Worm (Caenorhabditis elegans) whole organism, L4 larva: ENCODE measurements around the gene T23C6.4.

Experiments used
- D1046.2 ChIP-seq: fragments of 200-800 bp; sonication (Bioruptor generic); IDR thresholded peaks from 2 replicates; pipeline ENCODE4 v1.3.6; 2022; ENCODE audit warnings: missing genetic modification characterization, missing compliant biosample characterization
- F10B5.3 ChIP-seq: sonication (generic microtip); optimal IDR thresholded peaks from 2 replicates; lab custom pipeline; 2016; ENCODE audit warnings: mild to moderate bottlenecking, missing genetic modification characterization, missing compliant biosample characterization
- F37D6.2 ChIP-seq: sonication (generic microtip); optimal IDR thresholded peaks from 2 replicates; lab custom pipeline; 2016; ENCODE audit warnings: mild to moderate bottlenecking, missing genetic modification characterization, missing compliant biosample characterization
- F49E8.2 ChIP-seq: sonication (generic microtip); optimal IDR thresholded peaks from 2 replicates; lab custom pipeline; 2016; ENCODE audit warnings: missing compliant biosample characterization, mild to moderate bottlenecking, missing genetic modification characterization, borderline replicate concordance
- ZK337.2 ChIP-seq: fragments of 200-800 bp; sonication (Bioruptor generic); IDR thresholded peaks from 2 replicates; pipeline ENCODE4 v1.3.6; 2022; ENCODE audit warnings: missing genetic modification reagents, missing genetic modification characterization, missing compliant biosample characterization
- ZK546.5 ChIP-seq, 2 experiments: sonication (generic microtip); optimal IDR thresholded peaks; 2 replicates each; lab custom pipeline; 2017; ENCODE audit warnings: missing biosample characterization in 2 of 2, missing genetic modification characterization in 2 of 2
- aha-1 ChIP-seq: fragments of 150-350 bp; peaks from one replicate; lab custom pipeline; 2014; ENCODE audit warnings: missing biosample characterization, missing genetic modification characterization
- ama-1 ChIP-seq: fragments of 150-350 bp; optimal IDR thresholded peaks from 2 replicates; lab custom pipeline; 2014; ENCODE audit warnings: inconsistent platforms, mixed read lengths
- arid-1 ChIP-seq: fragments of 200-800 bp; sonication (Bioruptor generic); conservative IDR thresholded peaks from 2 replicates; pipeline ENCODE4 v1.3.6; 2022; ENCODE audit warnings: missing genetic modification reagents, missing genetic modification characterization, missing compliant biosample characterization
- ceh-20 ChIP-seq: fragments of 200-800 bp; sonication (Bioruptor generic); IDR thresholded peaks from 2 replicates; pipeline ENCODE4 v1.3.6; 2022; ENCODE audit warnings: missing genetic modification reagents, missing genetic modification characterization, missing compliant biosample characterization
- daf-16 ChIP-seq, 3 experiments: sonication (generic microtip); optimal IDR thresholded peaks; 2 replicates each; lab custom pipeline; 2016 to 2017; ENCODE audit warnings: missing genetic modification characterization in 3 of 3, missing genetic modification reagents in 3 of 3, mild to moderate bottlenecking in 2 of 3, missing compliant biosample characterization in 2 of 3, missing biosample characterization in 1 of 3, moderate library complexity in 1 of 3
- daf-8 ChIP-seq: fragments of 200-800 bp; sonication (Bioruptor generic); IDR thresholded peaks from 2 replicates; pipeline ENCODE4 v1.3.6; 2022; ENCODE audit warnings: missing genetic modification characterization, missing compliant biosample characterization
- dmd-8 ChIP-seq: fragments of 200-800 bp; sonication (Bioruptor generic); IDR thresholded peaks from 2 replicates; pipeline ENCODE4 v1.3.6; 2022; ENCODE audit warnings: missing genetic modification characterization, missing compliant biosample characterization
- dve-1 ChIP-seq: sonication (generic microtip); optimal IDR thresholded peaks from 2 replicates; lab custom pipeline; 2017; ENCODE audit warnings: antibody characterized with exemption, mild to moderate bottlenecking, missing genetic modification characterization, missing compliant biosample characterization; ENCODE audit not compliant: insufficient read depth
- egl-27 ChIP-seq: sonication (generic microtip); optimal IDR thresholded peaks from 3 replicates; lab custom pipeline; 2017; ENCODE audit warnings: missing biosample characterization, missing genetic modification reagents, missing genetic modification characterization
- egl-43 ChIP-seq: fragments of 200-800 bp; sonication (Bioruptor generic); IDR thresholded peaks from 2 replicates; pipeline ENCODE4 v1.3.6; 2022; ENCODE audit warnings: missing genetic modification reagents, missing genetic modification characterization, missing compliant biosample characterization
- gei-8 ChIP-seq: fragments of 200-800 bp; sonication (Bioruptor generic); optimal IDR thresholded peaks from 2 replicates; lab custom pipeline; 2018; ENCODE audit warnings: mild to moderate bottlenecking, missing genetic modification characterization, missing compliant biosample characterization
- hlh-30 ChIP-seq: sonication (generic microtip); optimal IDR thresholded peaks from 2 replicates; lab custom pipeline; 2017; ENCODE audit warnings: antibody characterized with exemption, mild to moderate bottlenecking, missing genetic modification characterization, missing compliant biosample characterization; ENCODE audit not compliant: insufficient read depth
- hmg-1.1 ChIP-seq: fragments of 200-800 bp; sonication (Bioruptor generic); IDR thresholded peaks from 2 replicates; pipeline ENCODE4 v1.3.6; 2022; ENCODE audit warnings: missing genetic modification reagents, missing genetic modification characterization, missing compliant biosample characterization
- jun-1 ChIP-seq: fragments of 150-350 bp; optimal IDR thresholded peaks from 2 replicates; lab custom pipeline; 2014; ENCODE audit warnings: missing biosample characterization, missing genetic modification reagents, missing genetic modification characterization
- lir-3 ChIP-seq: sonication (generic microtip); optimal IDR thresholded peaks from 2 replicates; lab custom pipeline; 2016; ENCODE audit warnings: mild to moderate bottlenecking, missing genetic modification characterization, missing compliant biosample characterization
- lsy-2 ChIP-seq, 2 experiments: fragments of 150-350 bp in 1 of 2; sonication (generic microtip) in 1 of 2; optimal IDR thresholded peaks; 2 replicates each; lab custom pipeline; 2014 to 2017; ENCODE audit warnings: missing biosample characterization in 2 of 2, missing genetic modification characterization in 2 of 2
- madf-9 ChIP-seq: fragments of 200-800 bp; sonication (Bioruptor generic); conservative IDR thresholded peaks from 2 replicates; pipeline ENCODE4 v1.3.6; 2022; ENCODE audit warnings: missing genetic modification reagents, missing genetic modification characterization, missing compliant biosample characterization
- mdl-1 ChIP-seq, 2 experiments: fragments of 150-350 bp in 1 of 2; sonication (generic microtip) in 1 of 2; optimal IDR thresholded peaks; 2 replicates each; lab custom pipeline; 2014 to 2017; ENCODE audit warnings: missing biosample characterization in 2 of 2, missing genetic modification characterization in 2 of 2
- mep-1 ChIP-seq: fragments of 150-350 bp; sonication (generic microtip); optimal IDR thresholded peaks from 3 replicates; lab custom pipeline; 2014; ENCODE audit warnings: missing biosample characterization, missing genetic modification characterization
- nhr-10 ChIP-seq: fragments of 150-350 bp; optimal IDR thresholded peaks from 2 replicates; lab custom pipeline; 2014; ENCODE audit warnings: missing biosample characterization, missing genetic modification characterization
- nhr-102 ChIP-seq: sonication (generic microtip); optimal IDR thresholded peaks from 2 replicates; lab custom pipeline; 2016; ENCODE audit warnings: mild to moderate bottlenecking, missing genetic modification characterization, moderate library complexity, missing compliant biosample characterization
- nhr-11 ChIP-seq: fragments of 150-350 bp; optimal IDR thresholded peaks from 2 replicates; lab custom pipeline; 2014; ENCODE audit warnings: missing biosample characterization, missing genetic modification characterization
- nhr-28 ChIP-seq: fragments of 150-350 bp; optimal IDR thresholded peaks from 2 replicates; lab custom pipeline; 2014; ENCODE audit warnings: missing biosample characterization, missing genetic modification characterization
- nhr-41 ChIP-seq: fragments of 200-800 bp; sonication (Bioruptor generic); IDR thresholded peaks from 2 replicates; pipeline ENCODE4 v1.3.6; 2022; ENCODE audit warnings: missing genetic modification reagents, missing genetic modification characterization, missing compliant biosample characterization
- nhr-48 ChIP-seq: sonication (generic microtip); optimal IDR thresholded peaks from 2 replicates; lab custom pipeline; 2016; ENCODE audit warnings: mild to moderate bottlenecking, missing genetic modification characterization, missing compliant biosample characterization
- nhr-6 ChIP-seq: fragments of 150-350 bp; optimal IDR thresholded peaks from 2 replicates; lab custom pipeline; 2014; ENCODE audit warnings: missing biosample characterization, missing genetic modification characterization
- nhr-77 ChIP-seq: fragments of 150-350 bp; optimal IDR thresholded peaks from 2 replicates; lab custom pipeline; 2014; ENCODE audit warnings: missing biosample characterization, missing genetic modification characterization
- php-3 ChIP-seq: fragments of 200-800 bp; sonication (Bioruptor generic); IDR thresholded peaks from 2 replicates; pipeline ENCODE4 v1.3.6; 2022; ENCODE audit warnings: missing genetic modification reagents, missing genetic modification characterization, missing compliant biosample characterization
- pqm-1 ChIP-seq: sonication (generic microtip); optimal IDR thresholded peaks from 2 replicates; lab custom pipeline; 2017; ENCODE audit warnings: missing biosample characterization, missing genetic modification characterization
- rbr-2 ChIP-seq: sonication (generic microtip); optimal IDR thresholded peaks from 2 replicates; lab custom pipeline; 2016; ENCODE audit warnings: missing genotype, missing genetic modification characterization, missing compliant biosample characterization
- saeg-2 ChIP-seq: fragments of 200-800 bp; sonication (Bioruptor generic); IDR thresholded peaks from 2 replicates; pipeline ENCODE4 v1.3.6; 2022; ENCODE audit warnings: missing genetic modification reagents, missing genetic modification characterization, missing compliant biosample characterization
- sdz-12 ChIP-seq: fragments of 200-800 bp; sonication (Bioruptor generic); optimal IDR thresholded peaks from 2 replicates; lab custom pipeline; 2018; ENCODE audit warnings: mild to moderate bottlenecking, missing genetic modification characterization, missing compliant biosample characterization
- snpc-1.2 ChIP-seq: fragments of 200-800 bp; sonication (Bioruptor generic); IDR thresholded peaks from 2 replicates; pipeline ENCODE4 v1.3.6; 2022; ENCODE audit warnings: missing genetic modification reagents, missing genetic modification characterization, missing compliant biosample characterization
- spr-1 ChIP-seq: sonication (generic microtip); optimal IDR thresholded peaks from 2 replicates; lab custom pipeline; 2016; ENCODE audit warnings: mild to moderate bottlenecking, missing genetic modification characterization, missing compliant biosample characterization
- tag-97 ChIP-seq: fragments of 200-800 bp; sonication (Bioruptor generic); IDR thresholded peaks from 2 replicates; pipeline ENCODE4 v1.3.6; 2022; ENCODE audit warnings: missing genetic modification characterization, missing compliant biosample characterization
- tra-1 ChIP-seq: fragments of 200-800 bp; sonication (Bioruptor generic); IDR thresholded peaks from 2 replicates; pipeline ENCODE4 v1.3.6; 2022; ENCODE audit warnings: missing genetic modification reagents, missing genetic modification characterization, missing compliant biosample characterization
- unc-39 ChIP-seq: sonication (generic microtip); optimal IDR thresholded peaks from 2 replicates; lab custom pipeline; 2017; ENCODE audit warnings: missing biosample characterization, missing genetic modification characterization
- unc-62 ChIP-seq, 3 experiments: fragments of 150-350 bp in 1 of 3; sonication (generic microtip); optimal IDR thresholded peaks in 2 of 3; peaks in 1 of 3; 1 replicate in 1 of 3; 2 replicates in 2 of 3; lab custom pipeline; 2014 to 2017; ENCODE audit warnings: missing biosample characterization in 3 of 3, missing genetic modification characterization in 3 of 3, missing genetic modification reagents in 3 of 3, missing genotype in 1 of 3
- zfp-3 ChIP-seq: fragments of 200-800 bp; sonication (Bioruptor generic); conservative IDR thresholded peaks from 2 replicates; pipeline ENCODE4 v1.3.6; 2022; ENCODE audit warnings: missing genetic modification reagents, missing genetic modification characterization, missing compliant biosample characterization
- zip-2 ChIP-seq: fragments of 150-350 bp; optimal IDR thresholded peaks from 2 replicates; lab custom pipeline; 2014; ENCODE audit warnings: missing biosample characterization, missing genetic modification characterization

Gene T23C6.4

DNA sequence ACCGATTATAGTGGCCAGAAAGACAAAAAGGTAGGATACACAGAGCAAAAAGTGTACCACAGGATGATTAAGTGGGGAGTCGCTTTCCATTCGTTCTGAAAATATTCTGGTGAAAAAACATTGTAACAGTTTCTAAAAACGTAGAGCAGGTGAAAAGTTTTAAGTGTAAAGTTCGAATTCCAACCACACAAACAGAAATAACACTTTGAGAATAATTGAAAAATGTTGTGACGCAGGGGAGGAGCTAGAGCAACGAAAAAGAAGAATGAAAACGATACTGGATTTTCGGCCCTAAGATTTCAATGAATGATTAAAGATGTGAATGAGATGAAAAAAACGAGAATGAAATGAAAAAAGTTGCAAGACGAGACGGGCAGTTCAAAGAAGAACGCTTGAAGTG, 8.1 kb upstream of the T23C6.4 start, which contains the start of gene npr-21:
npr-21 (minus strand) TSS at position 101 of the 400 bp plus-strand sequence.
- TF ChIP-seq tag-97 (GFP tag; lab: Robert Waterston, UW) (no peak), sdz-12 (GFP tag; lab: Kevin White, UChicago) (no peak), gei-8 (GFP tag; lab: Kevin White, UChicago) (no peak)

ce11 chrX:17157089-17157488, 7.4 kb upstream of the T23C6.4 start:
- TF ChIP-seq snpc-1.2 (GFP tag; lab: Robert Waterston, UW) = no peak
- TF ChIP-seq saeg-2 (GFP tag; lab: Robert Waterston, UW) = no peak
- TF ChIP-seq aha-1 (tag; lab: Kevin White, UChicago) = peak; percentile 54
- TF ChIP-seq unc-62 (GFP tag; optimal IDR thresholded peaks at IDR 0.05 in 1 of 2; lab: Kevin White, UChicago) = peak in 1 of 2 experiments; percentile 85
- TF ChIP-seq unc-62 (tag; optimal IDR thresholded peaks at IDR 0.05; lab: Kevin White, UChicago) = no peak

- TF ChIP-seq dmd-8 (GFP tag; lab: Robert Waterston, UW) (no peak), rbr-2 (tag; lab: Kevin White, UChicago) (peak; percentile 71), egl-27 (tag; lab: Kevin White, UChicago) (no peak), ZK546.5 (tag; optimal IDR thresholded peaks at IDR 0.05; lab: Kevin White, UChicago) (no peak), nhr-10 (tag; lab: Kevin White, UChicago) (no peak), F37D6.2 (tag; lab: Kevin White, UChicago) (peak; percentile 18), gei-8 (GFP tag; lab: Kevin White, UChicago) (no peak), zfp-3 (GFP tag; lab: Robert Waterston, UW) (no peak), nhr-77 (peak; percentile 15), daf-16 (GFP tag; optimal IDR thresholded peaks at IDR 0.05; lab: Kevin White, UChicago) (no peak), daf-16 (tag; optimal IDR thresholded peaks at IDR 0.05; lab: Kevin White, UChicago) (peak; percentile 69), nhr-28 (tag; lab: Kevin White, UChicago) (peak; percentile 66), mep-1 (tag; lab: Kevin White, UChicago) (peak; percentile 86), ceh-20 (no peak), egl-43 (GFP tag; lab: Robert Waterston, UW) (no peak), unc-39 (tag; lab: Kevin White, UChicago) (no peak), mdl-1 (tag; optimal IDR thresholded peaks at IDR 0.05; lab: Kevin White, UChicago) (peak; percentile 26 to 70), F49E8.2 (tag; lab: Kevin White, UChicago) (no peak), F10B5.3 (tag; lab: Kevin White, UChicago) (no peak), pqm-1 (tag; lab: Kevin White, UChicago) (no peak), nhr-102 (tag; lab: Kevin White, UChicago) (no peak), php-3 (GFP tag; lab: Robert Waterston, UW) (no peak), saeg-2 (GFP tag; lab: Robert Waterston, UW) (no peak), ama-1 (no peak), zip-2 (tag; lab: Kevin White, UChicago) (no peak), daf-8 (GFP tag; lab: Robert Waterston, UW) (no peak), hlh-30 (tag; lab: Kevin White, UChicago) (peak; percentile 61), aha-1 (tag; lab: Kevin White, UChicago) (peak; percentile 93), dve-1 (tag; lab: Kevin White, UChicago) (peak; percentile 87), lsy-2 (tag; optimal IDR thresholded peaks at IDR 0.05; lab: Kevin White, UChicago) (no peak), arid-1 (GFP tag; lab: Robert Waterston, UW) (0 out of 2 replicates have a peak, but pooled peaks have one; percentile 61), lir-3 (no peak), nhr-48 (peak; percentile 8), nhr-11 (tag; lab: Kevin White, UChicago) (peak; percentile 3), tra-1 (GFP tag; lab: Robert Waterston, UW) (no peak), D1046.2 (GFP tag; lab: Robert Waterston, UW) (no peak), spr-1 (no peak), nhr-41 (no peak), nhr-6 (tag; lab: Kevin White, UChicago) (peak; percentile 63), madf-9 (GFP tag; lab: Robert Waterston, UW) (no peak), ZK337.2 (GFP tag; lab: Robert Waterston, UW) (no peak), jun-1 (tag; lab: Kevin White, UChicago) (peak; percentile 25), hmg-1.1 (peak; percentile 86)
Observed at ce11 chrX:17151160-17151711, 1.5 kb upstream of the T23C6.4 start, which contains the start of gene mdt-1.2. mdt-1.2 (plus strand) TSS chrX:17151522.
